Worm (Caenorhabditis elegans): Measurements from ENCODE around the gene M01F1.8.

- TF ChIP-seq med-1 (GFP tag; optimal IDR thresholded peaks at IDR 0.05; ENCODE audit: insufficient read depth) (no peak), cog-1 (tag; optimal IDR thresholded peaks at IDR 0.05) (no peak), T22C8.4 (GFP tag; IDR thresholded peaks at IDR 0.05) (no peak), ref-1 (GFP tag; conservative IDR thresholded peaks at IDR 0.05) (no peak), ztf-29 (GFP tag; IDR thresholded peaks at IDR 0.05) (no peak)
Observed at ce11 chrIII:3488224-3488623, 14.1 kb downstream of the M01F1.8 start, which contains the start of gene C34C12.7.

Measured in whole organism, midembryonic.